Worm (Caenorhabditis elegans) whole organism, late embryonic: ENCODE data around the gene Y43F8C.15.

ENCODE experiments used
- ceh-14 ChIP-seq: sonication (generic microtip); optimal IDR thresholded peaks from 2 replicates; lab custom pipeline; 2016; ENCODE audit warnings: missing genotype, missing genetic modification characterization, missing compliant biosample characterization
- ceh-18 ChIP-seq: sonication (generic microtip); optimal IDR thresholded peaks from 2 replicates; lab custom pipeline; 2016; ENCODE audit warnings: missing genetic modification characterization, missing compliant biosample characterization
- ceh-2 ChIP-seq: sonication (generic microtip); optimal IDR thresholded peaks from 2 replicates; lab custom pipeline; 2016; ENCODE audit warnings: missing genotype, missing genetic modification characterization, missing compliant biosample characterization
- ets-4 ChIP-seq: sonication (generic microtip); optimal IDR thresholded peaks from 2 replicates; lab custom pipeline; 2016; ENCODE audit warnings: missing genetic modification characterization, missing compliant biosample characterization
- hlh-8 ChIP-seq: sonication (generic microtip); optimal IDR thresholded peaks from 2 replicates; lab custom pipeline; 2016; ENCODE audit warnings: missing genotype, missing genetic modification characterization, missing compliant biosample characterization
- nfya-1 ChIP-seq: sonication (generic microtip); optimal IDR thresholded peaks from 2 replicates; lab custom pipeline; 2017; ENCODE audit warnings: missing genetic modification characterization, mild to moderate bottlenecking, missing compliant biosample characterization, antibody characterized with exemption, moderate library complexity
- sox-4 ChIP-seq: sonication (generic microtip); optimal IDR thresholded peaks from 2 replicates; lab custom pipeline; 2017; ENCODE audit warnings: mild to moderate bottlenecking, missing genetic modification characterization, inconsistent platforms, missing compliant biosample characterization
- syd-9 ChIP-seq: sonication (generic microtip); optimal IDR thresholded peaks from 2 replicates; lab custom pipeline; 2016; ENCODE audit warnings: mild to moderate bottlenecking, missing genetic modification characterization, moderate library complexity, missing compliant biosample characterization
- unc-55 ChIP-seq: sonication (generic microtip); optimal IDR thresholded peaks from 2 replicates; lab custom pipeline; 2017; ENCODE audit warnings: missing biosample characterization, missing genetic modification reagents, missing genetic modification characterization

ce11 chrV:19715419-19715818 is 5.0 kb upstream of the Y43F8C.15 start, which contains the start of gene Y43F8C.16:
- TF ChIP-seq nfya-1 (no peak), ets-4 (no peak), sox-4 (tag; lab: Kevin White, UChicago) (no peak), ceh-2 (no peak), hlh-8 (no peak), syd-9 (tag; lab: Kevin White, UChicago) (no peak), ceh-14 (tag; lab: Kevin White, UChicago) (no peak), unc-55 (no peak), ceh-18 (tag; lab: Kevin White, UChicago) (no peak)
